Worm (Caenorhabditis elegans) whole organism, L1 larva: ENCODE results near the gene pgph-2.

Experiments
- C04F5.9 ChIP-seq: sonication (generic microtip); optimal IDR thresholded peaks from 2 replicates; lab custom pipeline; 2016; ENCODE audit warnings: missing genetic modification characterization, missing compliant biosample characterization
- C16A3.4 ChIP-seq: fragments of 150-350 bp; optimal IDR thresholded peaks from 2 replicates; lab custom pipeline; 2014; ENCODE audit warnings: missing biosample characterization, missing genetic modification characterization
- C34B4.2 ChIP-seq: sonication (generic microtip); optimal IDR thresholded peaks from 2 replicates; lab custom pipeline; 2017; ENCODE audit warnings: mild to moderate bottlenecking, missing genetic modification characterization, missing compliant biosample characterization
- Y116A8C.19 ChIP-seq: sonication (generic microtip); optimal IDR thresholded peaks from 2 replicates; lab custom pipeline; 2016; ENCODE audit warnings: missing compliant biosample characterization, missing genetic modification characterization, borderline replicate concordance
- aha-1 ChIP-seq: fragments of 150-350 bp; optimal IDR thresholded peaks from 2 replicates; lab custom pipeline; 2014; ENCODE audit warnings: missing biosample characterization, missing genetic modification characterization
- aly-2 ChIP-seq: fragments of 150-350 bp; optimal IDR thresholded peaks from 2 replicates; lab custom pipeline; 2014; ENCODE audit warnings: missing biosample characterization, missing genetic modification characterization
- ceh-63 ChIP-seq: fragments of 200-800 bp; sonication (Bioruptor generic); optimal IDR thresholded peaks from 2 replicates; lab custom pipeline; 2018; ENCODE audit warnings: mild to moderate bottlenecking, missing genetic modification characterization, missing compliant biosample characterization
- ceh-8 ChIP-seq: fragments of 200-800 bp; sonication (Bioruptor generic); optimal IDR thresholded peaks from 2 replicates; lab custom pipeline; 2018; ENCODE audit warnings: mild to moderate bottlenecking, missing genetic modification characterization, moderate library complexity, missing compliant biosample characterization
- ceh-90 ChIP-seq: sonication (generic microtip); optimal IDR thresholded peaks from 2 replicates; lab custom pipeline; 2016; ENCODE audit warnings: missing genetic modification characterization, missing compliant biosample characterization
- ces-1 ChIP-seq: fragments of 150-350 bp; optimal IDR thresholded peaks from 2 replicates; lab custom pipeline; 2014; ENCODE audit warnings: missing biosample characterization, missing genetic modification reagents, missing genetic modification characterization
- dsc-1 ChIP-seq: sonication (generic microtip); optimal IDR thresholded peaks from 2 replicates; lab custom pipeline; 2016; ENCODE audit warnings: mild to moderate bottlenecking, missing genetic modification characterization, missing compliant biosample characterization
- efl-1 ChIP-seq, 4 experiments: fragments of 150-350 bp; optimal IDR thresholded peaks in 3 of 4; peaks in 1 of 4; 1 replicate in 1 of 4; 2 replicates in 3 of 4; lab custom pipeline; 2014; ENCODE audit warnings: missing biosample characterization in 2 of 4, missing genetic modification characterization in 2 of 4, missing genetic modification reagents in 2 of 4
- egl-27 ChIP-seq, 2 experiments: fragments of 150-350 bp in 1 of 2; sonication (generic microtip); optimal IDR thresholded peaks; 3 replicates each; lab custom pipeline; 2017 to 2018; ENCODE audit warnings: missing biosample characterization in 2 of 2, missing genetic modification characterization in 2 of 2, missing genetic modification reagents in 2 of 2
- elt-3 ChIP-seq, 6 experiments: fragments of 150-350 bp in 1 of 6; sonication (generic microtip); optimal IDR thresholded peaks; 2 replicates each; lab custom pipeline; 2017 to 2018; ENCODE audit warnings: missing biosample characterization in 6 of 6, missing genetic modification characterization in 6 of 6, inconsistent platforms in 1 of 6
- ets-5 ChIP-seq: fragments of 200-800 bp; sonication (Bioruptor generic); IDR thresholded peaks from 2 replicates; pipeline ENCODE4 v1.3.6; 2022; ENCODE audit warnings: missing genetic modification characterization, missing compliant biosample characterization
- fkh-10 ChIP-seq: sonication (generic microtip); optimal IDR thresholded peaks from 2 replicates; lab custom pipeline; 2017; ENCODE audit warnings: missing biosample characterization, missing genetic modification reagents, missing genetic modification characterization
- fkh-4 ChIP-seq: sonication (generic microtip); optimal IDR thresholded peaks from 2 replicates; lab custom pipeline; 2016; ENCODE audit warnings: missing compliant biosample characterization, missing genetic modification characterization, borderline replicate concordance
- jun-1 ChIP-seq: fragments of 150-350 bp; optimal IDR thresholded peaks from 2 replicates; lab custom pipeline; 2014; ENCODE audit warnings: missing biosample characterization, missing genetic modification reagents, missing genetic modification characterization
- lin-14 ChIP-seq: fragments of 200-800 bp; sonication (Bioruptor generic); optimal IDR thresholded peaks from 2 replicates; lab custom pipeline; 2018; ENCODE audit warnings: mild to moderate bottlenecking, missing genetic modification characterization, moderate library complexity, missing compliant biosample characterization
- lsy-2 ChIP-seq, 2 experiments: fragments of 150-350 bp; optimal IDR thresholded peaks; 2 replicates each; lab custom pipeline; 2014; ENCODE audit warnings: missing biosample characterization in 2 of 2, missing genetic modification characterization in 2 of 2
- mdl-1 ChIP-seq, 2 experiments: fragments of 150-350 bp; optimal IDR thresholded peaks; 2 replicates each; lab custom pipeline; 2014 to 2017; ENCODE audit warnings: missing biosample characterization in 2 of 2, missing genetic modification characterization in 2 of 2, inconsistent platforms in 1 of 2
- mef-2 ChIP-seq: fragments of 150-350 bp; optimal IDR thresholded peaks from 2 replicates; lab custom pipeline; 2014; ENCODE audit warnings: missing biosample characterization, missing genetic modification characterization
- mep-1 ChIP-seq: fragments of 150-350 bp; optimal IDR thresholded peaks from 2 replicates; lab custom pipeline; 2014; ENCODE audit warnings: missing biosample characterization, missing genetic modification characterization
- nhr-11 ChIP-seq: fragments of 150-350 bp; optimal IDR thresholded peaks from 2 replicates; lab custom pipeline; 2014; ENCODE audit warnings: missing biosample characterization, missing genetic modification characterization
- nhr-12 ChIP-seq: sonication (generic microtip); optimal IDR thresholded peaks from 2 replicates; lab custom pipeline; 2017; ENCODE audit warnings: missing biosample characterization, missing genetic modification characterization
- nhr-20 ChIP-seq: sonication (generic microtip); optimal IDR thresholded peaks from 2 replicates; lab custom pipeline; 2016; ENCODE audit warnings: mild to moderate bottlenecking, missing genetic modification characterization, missing compliant biosample characterization
- nhr-237 ChIP-seq: fragments of 150-350 bp; optimal IDR thresholded peaks from 2 replicates; lab custom pipeline; 2014; ENCODE audit warnings: missing biosample characterization, missing genetic modification characterization
- nhr-28 ChIP-seq: fragments of 150-350 bp; optimal IDR thresholded peaks from 2 replicates; lab custom pipeline; 2014; ENCODE audit warnings: missing biosample characterization, missing genetic modification characterization
- nhr-76 ChIP-seq: sonication (generic microtip); optimal IDR thresholded peaks from 2 replicates; lab custom pipeline; 2017; ENCODE audit warnings: missing biosample characterization, missing genetic modification characterization
- nhr-85 ChIP-seq: sonication (generic microtip); peaks from one replicate; lab custom pipeline; 2016; ENCODE audit warnings: missing genetic modification characterization, inconsistent platforms, missing compliant biosample characterization
- pax-3 ChIP-seq: fragments of 200-800 bp; sonication (Bioruptor generic); optimal IDR thresholded peaks from 2 replicates; lab custom pipeline; 2018; ENCODE audit warnings: mild to moderate bottlenecking, missing genetic modification characterization, moderate library complexity, missing compliant biosample characterization
- pqm-1 ChIP-seq: sonication (generic microtip); optimal IDR thresholded peaks from 3 replicates; lab custom pipeline; 2017; ENCODE audit warnings: missing biosample characterization, missing genetic modification characterization
- skn-1 ChIP-seq: fragments of 150-350 bp; optimal IDR thresholded peaks from 2 replicates; lab custom pipeline; 2014; ENCODE audit warnings: missing biosample characterization, missing genetic modification characterization
- snu-23 ChIP-seq: sonication (generic microtip); optimal IDR thresholded peaks from 2 replicates; lab custom pipeline; 2016; ENCODE audit warnings: missing genetic modification characterization, missing compliant biosample characterization
- sup-37 ChIP-seq: fragments of 200-800 bp; sonication (Bioruptor generic); optimal IDR thresholded peaks from 2 replicates; lab custom pipeline; 2018; ENCODE audit warnings: mild to moderate bottlenecking, missing genetic modification characterization, missing compliant biosample characterization
- swsn-7 ChIP-seq: sonication (generic microtip); optimal IDR thresholded peaks from 2 replicates; lab custom pipeline; 2016; ENCODE audit warnings: missing genetic modification characterization, missing compliant biosample characterization
- tbx-2 ChIP-seq: sonication (generic microtip); optimal IDR thresholded peaks from 2 replicates; lab custom pipeline; 2016; ENCODE audit warnings: missing genetic modification characterization, missing compliant biosample characterization
- tlp-1 ChIP-seq: fragments of 150-350 bp; optimal IDR thresholded peaks from 2 replicates; lab custom pipeline; 2014; ENCODE audit warnings: missing biosample characterization, missing genetic modification characterization
- unc-62 ChIP-seq: fragments of 150-350 bp; optimal IDR thresholded peaks from 2 replicates; lab custom pipeline; 2014; ENCODE audit warnings: missing biosample characterization, missing genetic modification reagents, missing genetic modification characterization
- vab-15 ChIP-seq: sonication (generic microtip); optimal IDR thresholded peaks from 2 replicates; lab custom pipeline; 2017; ENCODE audit warnings: missing genotype, mild to moderate bottlenecking, missing genetic modification characterization, missing compliant biosample characterization
- xbp-1 ChIP-seq: sonication (generic microtip); optimal IDR thresholded peaks from 2 replicates; lab custom pipeline; 2016; ENCODE audit warnings: missing genetic modification characterization, missing compliant biosample characterization
- zag-1 ChIP-seq: fragments of 150-350 bp; optimal IDR thresholded peaks from 2 replicates; lab custom pipeline; 2014; ENCODE audit warnings: missing biosample characterization, missing genetic modification characterization
- ztf-4 ChIP-seq: fragments of 150-350 bp; optimal IDR thresholded peaks from 2 replicates; lab custom pipeline; 2014; ENCODE audit warnings: missing biosample characterization, missing genetic modification characterization

The pgph-2 gene

DNA sequence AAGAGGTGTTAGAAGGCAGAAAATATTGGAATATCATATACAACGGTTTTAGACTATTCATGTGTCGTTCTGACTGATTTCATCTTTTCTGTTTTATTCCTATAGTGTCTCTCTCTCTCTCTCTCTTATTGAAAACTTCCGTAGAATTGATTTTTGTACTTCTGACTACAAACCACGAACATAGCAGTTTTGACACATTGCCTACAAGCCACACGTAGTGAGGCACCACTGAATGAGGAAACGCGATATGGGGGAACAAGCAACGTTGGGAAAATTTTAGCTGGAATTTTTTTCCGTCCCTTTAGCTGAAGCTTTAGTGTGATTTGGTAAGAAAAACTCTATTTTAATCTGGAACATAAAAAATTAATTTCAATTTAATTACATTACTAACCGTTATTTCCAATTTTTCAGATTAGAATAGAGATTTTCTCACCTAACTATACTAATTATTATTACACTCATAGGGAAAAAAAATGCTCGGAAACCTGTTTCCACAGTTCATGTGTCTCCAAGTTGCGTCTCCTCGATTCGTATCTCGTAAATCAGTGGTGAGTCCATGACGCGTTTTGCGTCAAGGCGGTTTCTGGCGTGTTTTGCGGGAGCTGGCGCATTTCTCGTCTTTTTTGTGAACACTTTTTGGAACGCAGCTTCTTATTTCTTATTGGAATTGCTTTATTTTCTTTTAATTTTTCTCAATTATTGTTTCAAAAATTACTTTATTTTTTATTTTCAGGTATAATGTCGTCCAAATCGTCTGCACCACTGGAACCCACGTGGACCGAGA, 25.8 kb downstream of the pgph-2 start, which contains the start of the genes nhr-142 and F44E7.9 (continued):
- TF ChIP-seq swsn-7 (tag; lab: Kevin White, UChicago) (peak; percentile 84), aly-2 (tag; lab: Kevin White, UChicago) (no peak), C16A3.4 (peak; percentile 93), unc-62 (GFP tag; lab: Kevin White, UChicago) (no peak), ets-5 (GFP tag; lab: Robert Waterston, UW) (no peak), lin-14 (GFP tag; lab: Kevin White, UChicago) (peak; percentile 91), dsc-1 (peak; percentile 79), mdl-1 (tag; optimal IDR thresholded peaks at IDR 0.05; lab: Kevin White, UChicago) (peak in 1 of 2 experiments; percentile 55), nhr-11 (tag; lab: Kevin White, UChicago) (peak; percentile 42), skn-1 (peak; percentile 68), nhr-12 (tag; lab: Kevin White, UChicago) (no peak), nhr-85 (tag; lab: Kevin White, UChicago) (peak; percentile 94), ceh-90 (tag; lab: Kevin White, UChicago) (no peak), ces-1 (GFP tag; lab: Kevin White, UChicago) (no peak), lsy-2 (tag; optimal IDR thresholded peaks at IDR 0.05; lab: Kevin White, UChicago) (peak; percentile 82 to 90)
- TF ChIP-seq, all 84 proteins: peak for 59

ce11 chrV:5792031-5792430, 27.1 kb downstream of the pgph-2 start, which contains the start of gene ZC250.2:
ZC250.2 (plus strand) TSS chrV:5792331.
- TF ChIP-seq nhr-85 (tag; lab: Kevin White, UChicago) = peak; percentile 48
- no peak for TF ChIP-seq pax-3 (tag; lab: Kevin White, UChicago)

DNA sequence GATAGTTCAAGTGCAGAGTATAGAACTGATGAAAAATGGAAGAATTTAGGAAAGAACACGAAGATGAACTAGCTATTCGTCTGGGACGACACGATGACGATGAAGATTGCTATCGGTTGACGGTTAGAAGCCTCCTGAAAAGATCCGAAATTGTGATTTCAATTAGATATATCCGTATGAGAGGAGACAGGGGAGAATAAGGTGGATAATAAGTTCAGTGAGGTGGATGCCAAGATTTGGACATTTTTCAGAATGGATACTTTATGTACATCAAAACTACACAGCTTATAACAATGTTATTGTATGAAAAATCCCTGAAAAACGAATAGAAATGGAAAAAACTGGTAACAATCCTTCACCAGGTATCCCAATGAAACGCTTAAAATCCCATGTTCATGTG, 33.2 kb downstream of the pgph-2 start, which contains the start of gene nstp-3:
Gene nstp-3, minus strand, starts transcription at position 101 of the 400 bp plus-strand sequence.
- TF ChIP-seq nhr-237 (tag; lab: Kevin White, UChicago) (no peak), ztf-4 (tag; lab: Kevin White, UChicago) (no peak), elt-3 (tag; optimal IDR thresholded peaks at IDR 0.05; lab: Kevin White, UChicago) (no peak), C34B4.2 (no peak), zag-1 (tag; lab: Kevin White, UChicago) (no peak), pqm-1 (tag; lab: Kevin White, UChicago) (no peak), sup-37 (GFP tag; lab: Kevin White, UChicago) (no peak), snu-23 (GFP tag; lab: Kevin White, UChicago) (no peak), mep-1 (no peak), C04F5.9 (tag; lab: Kevin White, UChicago) (no peak), ceh-90 (tag; lab: Kevin White, UChicago) (no peak), nhr-20 (tag; lab: Kevin White, UChicago) (no peak), ets-5 (GFP tag; lab: Robert Waterston, UW) (no peak), skn-1 (no peak), xbp-1 (tag; lab: Kevin White, UChicago) (no peak), mdl-1 (tag; optimal IDR thresholded peaks at IDR 0.05; lab: Kevin White, UChicago) (no peak)
- TF ChIP-seq, all 84 proteins: peak for 0

- TF ChIP-seq ceh-8 (GFP tag; lab: Kevin White, UChicago) (no peak), efl-1 (optimal IDR thresholded peaks at IDR 0.05; lab: Kevin White, UChicago) (no peak), efl-1 (GFP tag; optimal IDR thresholded peaks at IDR 0.05 in 1 of 2; lab: Kevin White, UChicago) (peak in 1 of 2 experiments; percentile 89), ceh-90 (tag; lab: Kevin White, UChicago) (no peak), nhr-237 (tag; lab: Kevin White, UChicago) (no peak)
Measured at ce11 chrV:5799373-5799772, 34.4 kb downstream of the pgph-2 start, which contains the start of gene cyn-17. cyn-17 (plus strand) TSS chrV:5799673.

DNA sequence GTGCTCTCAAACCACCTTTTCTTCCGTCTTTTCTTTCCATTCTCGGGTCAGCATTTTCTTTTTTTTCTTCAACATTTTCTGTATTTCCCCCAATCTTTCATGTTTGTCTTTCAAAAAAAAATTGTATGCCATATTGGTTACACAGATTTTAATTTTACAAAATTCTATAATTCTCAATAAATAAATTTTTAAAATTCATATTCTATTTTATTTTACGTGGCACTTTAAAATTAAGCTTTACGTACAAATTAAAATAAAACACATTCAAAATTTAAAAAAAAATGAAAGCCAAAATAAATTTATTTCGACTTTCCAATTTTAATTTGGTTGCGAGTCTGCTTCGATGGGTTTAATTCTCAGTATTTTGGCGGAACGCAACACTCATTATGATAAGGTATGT, 40.5 kb downstream of the pgph-2 start, which contains the start of gene ZC250.5:
Gene ZC250.5, plus strand, starts transcription at position 301 of the 400 bp plus-strand sequence.
- TF ChIP-seq ceh-90 (tag; lab: Kevin White, UChicago) (no peak), aha-1 (tag; lab: Kevin White, UChicago) (no peak), tlp-1 (no peak), egl-27 (tag; optimal IDR thresholded peaks at IDR 0.05; lab: Kevin White, UChicago) (no peak), ceh-63 (GFP tag; lab: Kevin White, UChicago) (no peak), nhr-76 (tag; lab: Kevin White, UChicago) (no peak), tbx-2 (tag; lab: Kevin White, UChicago) (no peak), mef-2 (tag; lab: Kevin White, UChicago) (no peak), unc-62 (GFP tag; lab: Kevin White, UChicago) (no peak), jun-1 (tag; lab: Kevin White, UChicago) (no peak), nhr-28 (no peak), fkh-10 (GFP tag; lab: Kevin White, UChicago) (no peak), fkh-4 (no peak), nhr-11 (tag; lab: Kevin White, UChicago) (no peak), Y116A8C.19 (no peak), vab-15 (tag; lab: Kevin White, UChicago) (no peak), mdl-1 (tag; optimal IDR thresholded peaks at IDR 0.05; lab: Kevin White, UChicago) (no peak)
